Worm (Caenorhabditis elegans): ENCODE results near the gene zip-11.
"Not testable (repeated sequence)": the region's sequence is repeated elsewhere in the genome, so short reads cannot be mapped to it uniquely, and the experiment has no call there.

zip-11 gene

ce11 chrIV:3300492-3300891, 10.6 kb upstream of the zip-11 start, which contains the start of gene W08E12.5:
Gene W08E12.5 (plus strand): TSS chrIV:3300792.
- TF ChIP-seq unc-62 (GFP tag; optimal IDR thresholded peaks at IDR 0.05), result no peak

- not testable (repeated sequence) for TF ChIP-seq unc-62 (GFP tag; optimal IDR thresholded peaks at IDR 0.05)
Measured at ce11 chrIV:3302058-3302457, 9.0 kb upstream of the zip-11 start, which contains the start of gene W08E12.4. Gene W08E12.4 (plus strand): TSS chrIV:3302358.

- TF ChIP-seq unc-62 (GFP tag; optimal IDR thresholded peaks at IDR 0.05), result not testable (repeated sequence)
Measured at ce11 chrIV:3303690-3304089, 7.4 kb upstream of the zip-11 start, which contains the start of gene idpp-12. Gene idpp-12 (plus strand): TSS chrIV:3303990.

ce11 chrIV:3305575-3305974, 5.5 kb upstream of the zip-11 start, which contains the start of gene W08E12.2:
Gene W08E12.2 (plus strand): TSS chrIV:3305875.
- TF ChIP-seq unc-62 (GFP tag; optimal IDR thresholded peaks at IDR 0.05), result no peak

ce11 chrIV:3307463-3307862, 3.6 kb upstream of the zip-11 start, which contains the start of gene W08E12.9:
Gene W08E12.9 (minus strand): TSS chrIV:3307563.
- TF ChIP-seq unc-62 (GFP tag; optimal IDR thresholded peaks at IDR 0.05), result no peak

- TF ChIP-seq unc-62 (GFP tag; optimal IDR thresholded peaks at IDR 0.05), result no peak
Measured at ce11 chrIV:3308885-3309284, 2.2 kb upstream of the zip-11 start.

ce11 chrIV:3310662-3311219, 335 bp upstream of the zip-11 start:
- no peak for TF ChIP-seq unc-62 (GFP tag; optimal IDR thresholded peaks at IDR 0.05)

ce11 chrIV:3331758-3332157, 20.7 kb downstream of the zip-11 start, which contains the start of gene F42A6.5:
Gene F42A6.5 (minus strand): TSS chrIV:3331858.
- TF ChIP-seq unc-62 (GFP tag; optimal IDR thresholded peaks at IDR 0.05), result not testable (repeated sequence)

ce11 chrIV:3336585-3336984, 25.5 kb downstream of the zip-11 start, which contains the start of gene F42A6.6:
Gene F42A6.6 (minus strand): TSS chrIV:3336873.
- TF ChIP-seq unc-62 (GFP tag; optimal IDR thresholded peaks at IDR 0.05), result no peak

- no peak for TF ChIP-seq unc-62 (GFP tag; optimal IDR thresholded peaks at IDR 0.05)
Measured at ce11 chrIV:3337275-3337674, 26.2 kb downstream of the zip-11 start.

ce11 chrIV:3338176-3338575, 27.1 kb downstream of the zip-11 start:
- TF ChIP-seq unc-62 (GFP tag; optimal IDR thresholded peaks at IDR 0.05), result no peak

- no peak for TF ChIP-seq unc-62 (GFP tag; optimal IDR thresholded peaks at IDR 0.05)
Measured at ce11 chrIV:3338676-3339075, 27.6 kb downstream of the zip-11 start, which contains the start of gene hrpa-1. Gene hrpa-1 (minus strand): TSS chrIV:3338867.

ce11 chrIV:3341170-3341569, 30.1 kb downstream of the zip-11 start, which contains the start of gene F42A6.2:
Gene F42A6.2 (plus strand): TSS chrIV:3341470.
- TF ChIP-seq unc-62 (GFP tag; optimal IDR thresholded peaks at IDR 0.05), result no peak

ce11 chrIV:3345484-3345883, 34.4 kb downstream of the zip-11 start:
- TF ChIP-seq unc-62 (GFP tag; optimal IDR thresholded peaks at IDR 0.05), result no peak

- TF ChIP-seq unc-62 (GFP tag; optimal IDR thresholded peaks at IDR 0.05), result no peak
Measured at ce11 chrIV:3348334-3348733, 37.3 kb downstream of the zip-11 start.

ce11 chrIV:3349977-3350580, 39.0 kb downstream of the zip-11 start, which contains the start of gene elks-1:
Gene elks-1 (minus strand): TSS chrIV:3350027.
- no peak for TF ChIP-seq unc-62 (GFP tag; optimal IDR thresholded peaks at IDR 0.05)

ce11 chrIV:3352019-3352418, 40.9 kb downstream of the zip-11 start:
- no peak for TF ChIP-seq unc-62 (GFP tag; optimal IDR thresholded peaks at IDR 0.05)

All from whole organism, dauer.